Fruit fly (Drosophila melanogaster): ENCODE results near the gene CG15803.

DNA sequence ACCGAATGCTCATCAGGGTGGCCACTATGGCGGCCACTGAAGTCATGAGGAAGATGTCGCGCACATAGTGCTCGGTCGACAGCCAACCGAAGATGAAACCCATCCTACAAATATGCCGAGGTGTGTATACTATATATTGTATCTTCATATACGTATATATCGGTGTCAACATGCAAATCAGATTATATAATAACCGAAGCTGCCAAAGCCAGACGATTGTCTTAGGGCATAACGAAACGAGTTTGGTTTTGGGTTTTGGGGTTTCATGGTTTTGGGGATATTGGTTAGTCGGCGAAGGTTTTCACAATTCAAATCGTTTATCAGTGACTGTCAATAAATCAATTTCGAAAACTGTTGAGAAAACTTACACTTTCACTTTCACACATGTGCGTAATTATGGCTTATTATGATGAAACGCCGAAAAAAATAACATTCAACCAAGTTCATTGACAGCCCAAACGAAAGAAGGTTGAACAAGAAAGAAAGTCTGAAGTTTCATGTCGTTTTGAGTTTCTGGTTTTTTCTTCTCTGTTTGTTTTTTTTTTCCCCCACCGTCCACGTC, 19.8 kb upstream of the CG15803 start:
- TF ChIP-seq pan (optimal IDR thresholded peaks at IDR 0.05): no peak
- no peak for TF ChIP-seq CG8478 (optimal IDR thresholded peaks at IDR 0.05)
- TF ChIP-seq Dll (optimal IDR thresholded peaks at IDR 0.05): no peak

Data from whole organism.